Worm (Caenorhabditis elegans) whole organism, L4 larva: ENCODE data around the gene F44D12.10.

Source experiments
- R02D3.7 ChIP-seq: fragments of 150-350 bp; sonication (generic microtip); optimal IDR thresholded peaks from 3 replicates; lab custom pipeline; 2014; ENCODE audit warnings: missing biosample characterization, missing genetic modification characterization
- T20F7.1 ChIP-seq: fragments of 200-800 bp; sonication (Bioruptor generic); optimal IDR thresholded peaks from 2 replicates; lab custom pipeline; 2018; ENCODE audit warnings: mild to moderate bottlenecking, missing genetic modification characterization, missing compliant biosample characterization
- Y48G9A.11 ChIP-seq: fragments of 200-800 bp; sonication (Bioruptor generic); IDR thresholded peaks from 2 replicates; pipeline ENCODE4 v1.3.6; 2022; ENCODE audit warnings: missing genetic modification reagents, missing genetic modification characterization, missing compliant biosample characterization
- hmg-1.1 ChIP-seq: fragments of 200-800 bp; sonication (Bioruptor generic); IDR thresholded peaks from 2 replicates; pipeline ENCODE4 v1.3.6; 2022; ENCODE audit warnings: missing genetic modification reagents, missing genetic modification characterization, missing compliant biosample characterization
- lin-39 ChIP-seq: fragments of 150-350 bp; optimal IDR thresholded peaks from 2 replicates; lab custom pipeline; 2014; ENCODE audit warnings: missing biosample characterization, missing genetic modification reagents, missing genetic modification characterization
- nhr-237 ChIP-seq: sonication (generic microtip); optimal IDR thresholded peaks from 2 replicates; lab custom pipeline; 2017; ENCODE audit warnings: missing biosample characterization, missing genetic modification characterization
- nhr-25 ChIP-seq: sonication (generic microtip); optimal IDR thresholded peaks from 2 replicates; lab custom pipeline; 2017; ENCODE audit warnings: missing genetic modification characterization, mild to moderate bottlenecking, missing compliant biosample characterization, antibody characterized with exemption, moderate library complexity, borderline replicate concordance; ENCODE audit not compliant: insufficient read depth
- nhr-42 ChIP-seq: fragments of 200-800 bp; sonication (Bioruptor generic); IDR thresholded peaks from 2 replicates; pipeline ENCODE4 v1.3.6; 2022; ENCODE audit warnings: missing genetic modification characterization, missing compliant biosample characterization
- nhr-48 ChIP-seq: sonication (generic microtip); optimal IDR thresholded peaks from 2 replicates; lab custom pipeline; 2016; ENCODE audit warnings: mild to moderate bottlenecking, missing genetic modification characterization, missing compliant biosample characterization
- php-3 ChIP-seq: fragments of 200-800 bp; sonication (Bioruptor generic); IDR thresholded peaks from 2 replicates; pipeline ENCODE4 v1.3.6; 2022; ENCODE audit warnings: missing genetic modification reagents, missing genetic modification characterization, missing compliant biosample characterization
- snpc-1.2 ChIP-seq: fragments of 200-800 bp; sonication (Bioruptor generic); IDR thresholded peaks from 2 replicates; pipeline ENCODE4 v1.3.6; 2022; ENCODE audit warnings: missing genetic modification reagents, missing genetic modification characterization, missing compliant biosample characterization
- snpc-4 ChIP-seq: fragments of 150-350 bp; optimal IDR thresholded peaks from 2 replicates; lab custom pipeline; 2014; ENCODE audit warnings: missing biosample characterization, missing genetic modification characterization
- zfp-3 ChIP-seq: fragments of 200-800 bp; sonication (Bioruptor generic); conservative IDR thresholded peaks from 2 replicates; pipeline ENCODE4 v1.3.6; 2022; ENCODE audit warnings: missing genetic modification reagents, missing genetic modification characterization, missing compliant biosample characterization
- zip-11 ChIP-seq: fragments of 200-800 bp; sonication (Bioruptor generic); IDR thresholded peaks from 2 replicates; pipeline ENCODE4 v1.3.6; 2022; ENCODE audit warnings: missing genetic modification characterization, missing compliant biosample characterization

The F44D12.10 gene

DNA sequence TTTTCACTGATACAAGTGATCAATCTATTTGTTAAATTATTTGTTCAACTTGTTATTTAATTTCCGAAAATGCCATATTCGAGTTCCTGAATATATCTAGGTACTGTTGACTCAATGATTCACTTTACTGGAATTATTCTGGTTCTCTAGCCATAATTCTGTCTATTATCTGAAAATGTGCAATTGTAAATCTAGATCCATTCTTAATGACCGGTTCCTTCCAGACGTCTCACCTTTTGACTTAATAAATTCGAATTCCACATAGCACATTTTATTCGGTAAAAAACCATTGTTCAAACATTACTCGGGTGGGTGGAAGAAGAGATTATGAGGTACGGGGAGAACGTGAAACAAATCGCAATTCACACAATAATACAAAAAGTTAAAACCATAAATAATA, 47.5 kb downstream of the F44D12.10 start (continued):
- no peak for TF ChIP-seq nhr-237 (tag; lab: Kevin White, UChicago)
- TF ChIP-seq snpc-4 (tag; lab: Kevin White, UChicago), result no peak
- TF ChIP-seq T20F7.1 (GFP tag; lab: Kevin White, UChicago), result no peak
- TF ChIP-seq zfp-3, result 0 out of 2 replicates have a peak, but pooled peaks have one; percentile 19
- TF ChIP-seq Y48G9A.11 (GFP tag; lab: Robert Waterston, UW), result no peak
- TF ChIP-seq nhr-48 (tag; lab: Kevin White, UChicago), result no peak
- no peak for TF ChIP-seq lin-39 (tag; lab: Kevin White, UChicago)
- no peak for TF ChIP-seq hmg-1.1
- TF ChIP-seq snpc-1.2 (GFP tag; lab: Robert Waterston, UW), result no peak
- TF ChIP-seq nhr-42 (GFP tag; lab: Robert Waterston, UW), result no peak
- TF ChIP-seq php-3 (GFP tag; lab: Robert Waterston, UW), result no peak
- TF ChIP-seq nhr-25, result no peak
- TF ChIP-seq R02D3.7 (tag; lab: Kevin White, UChicago), result no peak
- no peak for TF ChIP-seq zip-11 (GFP tag; lab: Robert Waterston, UW)
